Worm (Caenorhabditis elegans) whole organism, early embryonic: ENCODE measurements around the gene Y7A5A.24.

Experiments
- ceh-36 ChIP-seq: sonication (generic microtip); optimal IDR thresholded peaks from 2 replicates; lab custom pipeline; 2016; ENCODE audit warnings: missing genetic modification characterization, inconsistent platforms, missing compliant biosample characterization
- ets-7 ChIP-seq: sonication (generic microtip); optimal IDR thresholded peaks from 2 replicates; lab custom pipeline; 2016; ENCODE audit warnings: missing genotype, missing genetic modification characterization, missing compliant biosample characterization

ce11 chrX:15801827-15802226, 19.9 kb upstream of the Y7A5A.24 start:
- TF ChIP-seq ets-7 = no peak
- TF ChIP-seq ceh-36 (tag; lab: Kevin White, UChicago) = no peak
